Worm (Caenorhabditis elegans) whole organism, L4 larva: Measurements from ENCODE around the gene C02F5.10.

Source experiments
- cey-2 ChIP-seq: sonication (generic microtip); optimal IDR thresholded peaks from 3 replicates; lab custom pipeline; 2017; ENCODE audit warnings: missing genetic modification characterization, mild to moderate bottlenecking, missing compliant biosample characterization, antibody characterized with exemption, borderline replicate concordance; ENCODE audit not compliant: insufficient read depth
- egl-27 ChIP-seq: sonication (generic microtip); optimal IDR thresholded peaks from 3 replicates; lab custom pipeline; 2017; ENCODE audit warnings: missing biosample characterization, missing genetic modification reagents, missing genetic modification characterization
- nhr-48 ChIP-seq: sonication (generic microtip); optimal IDR thresholded peaks from 2 replicates; lab custom pipeline; 2016; ENCODE audit warnings: mild to moderate bottlenecking, missing genetic modification characterization, missing compliant biosample characterization
- skn-1 ChIP-seq: fragments of 150-350 bp; optimal IDR thresholded peaks from 2 replicates; lab custom pipeline; 2014; ENCODE audit warnings: missing biosample characterization, missing genetic modification characterization

DNA sequence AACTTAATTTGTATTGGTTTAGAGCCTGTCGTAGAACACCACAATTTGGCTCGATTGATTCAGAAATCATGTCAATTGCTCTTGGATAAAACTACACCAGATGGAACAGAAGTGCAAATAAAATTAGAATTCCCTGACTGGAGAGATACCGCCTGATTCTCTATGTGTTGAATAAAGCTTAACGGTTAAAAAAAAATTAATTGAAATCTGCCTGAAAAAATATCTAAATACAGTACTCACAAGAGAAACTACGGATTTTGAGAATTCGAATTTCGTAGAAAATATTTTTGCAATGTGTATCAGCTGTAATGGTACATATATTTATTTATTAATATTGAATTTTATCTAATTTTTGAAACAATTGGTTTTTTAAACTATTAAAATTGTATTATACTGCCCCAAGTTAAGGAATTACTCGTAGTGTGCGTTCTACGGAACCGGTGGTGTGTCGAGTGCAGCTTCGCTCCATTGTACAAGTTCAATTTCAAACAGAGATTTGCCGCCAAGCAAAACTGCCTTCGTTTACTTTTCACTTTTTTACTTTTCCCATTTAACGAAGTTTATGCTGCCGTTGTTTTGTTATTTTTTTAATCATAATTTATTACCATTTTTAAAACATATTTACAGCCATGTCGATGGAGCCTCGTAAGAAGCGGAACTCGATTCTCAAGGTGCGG is 864 bp upstream of the C02F5.10 start, which contains the start of gene knl-1:
- TF ChIP-seq egl-27: no peak
- no peak for TF ChIP-seq skn-1 (tag; lab: Kevin White, UChicago)
- TF ChIP-seq cey-2 (tag; lab: Kevin White, UChicago): no peak
- TF ChIP-seq nhr-48 (tag; lab: Kevin White, UChicago): no peak
